Fruit fly (Drosophila melanogaster): ENCODE measurements around the gene ro.

ro gene

dm6 chr3R:26881121-26881895 lies at the start of gene ro, which contains the start of gene T48:
Gene ro, minus strand, starts transcription at chr3R:26881171.
Gene T48, plus strand, starts transcription at chr3R:26881734.
- peak; percentile 56 for TF ChIP-seq luna (GFP tag; optimal IDR thresholded peaks at IDR 0.05)
- no peak for TF ChIP-seq CG17612 (GFP tag; IDR thresholded peaks at IDR 0.05)
- TF ChIP-seq sr (GFP tag; IDR thresholded peaks at IDR 0.05), result peak; percentile 81; the same call in 2 of the 3 replicates
- TF ChIP-seq NC2β (GFP tag; optimal IDR thresholded peaks at IDR 0.05), result peak; percentile 72
- no peak for TF ChIP-seq slou (GFP tag; optimal IDR thresholded peaks at IDR 0.05)
- TF ChIP-seq CG4820 (GFP tag; optimal IDR thresholded peaks at IDR 0.05), result peak; percentile 21
- peak; percentile 54 for TF ChIP-seq CG12071 (GFP tag; optimal IDR thresholded peaks at IDR 0.05)
- no peak for TF ChIP-seq Hand (GFP tag; optimal IDR thresholded peaks at IDR 0.05)
- TF ChIP-seq Sry-δ (GFP tag; optimal IDR thresholded peaks at IDR 0.05), result peak; percentile 99
- peak; percentile 99 for TF ChIP-seq pzg (GFP tag; optimal IDR thresholded peaks at IDR 0.05)
- TF ChIP-seq Nf-YB (GFP tag; optimal IDR thresholded peaks at IDR 0.05), result peak; percentile 94
- TF ChIP-seq lab (GFP tag; optimal IDR thresholded peaks at IDR 0.05), result peak; percentile 67
- peak; percentile 11 for TF ChIP-seq CG17802 (tag; optimal IDR thresholded peaks at IDR 0.05)
- TF ChIP-seq CG2202 (tag; optimal IDR thresholded peaks at IDR 0.05), result no peak
- TF ChIP-seq yki (optimal IDR thresholded peaks at IDR 0.05), result peak; percentile 44
- TF ChIP-seq lola (GFP tag; optimal IDR thresholded peaks at IDR 0.05), result no peak
- TF ChIP-seq CG30403 (GFP tag; optimal IDR thresholded peaks at IDR 0.05), result peak; percentile 51
- TF ChIP-seq Awh (GFP tag; IDR thresholded peaks at IDR 0.05), result no peak
- TF ChIP-seq CG6683 (GFP tag; optimal IDR thresholded peaks at IDR 0.05), result peak; percentile 68
- TF ChIP-seq CG43689 (GFP tag; IDR thresholded peaks at IDR 0.05), result no peak
- TF ChIP-seq CG14965 (GFP tag; optimal IDR thresholded peaks at IDR 0.05; ENCODE audit: borderline replicate concordance), result no peak
- TF ChIP-seq Hr39 (optimal IDR thresholded peaks at IDR 0.05), result no peak
- no peak for TF ChIP-seq CG3281 (GFP tag; optimal IDR thresholded peaks at IDR 0.05)
- 0 out of 3 replicates have a peak, but pooled peaks have one; percentile 58 for TF ChIP-seq CG2199 (GFP tag; IDR thresholded peaks at IDR 0.05)
- TF ChIP-seq Mad (GFP tag; optimal IDR thresholded peaks at IDR 0.05), result peak; percentile 70
- TF ChIP-seq dmrt11E (tag; optimal IDR thresholded peaks at IDR 0.05), result peak; percentile 44
- TF ChIP-seq pb (GFP tag; optimal IDR thresholded peaks at IDR 0.05), result peak; percentile 38
- peak; percentile 33 for TF ChIP-seq fu2 (GFP tag; optimal IDR thresholded peaks at IDR 0.05)
- peak; percentile 55 for TF ChIP-seq gsb-n (tag; optimal IDR thresholded peaks at IDR 0.05)
- TF ChIP-seq Dek (tag; optimal IDR thresholded peaks at IDR 0.05), result peak; percentile 82
- no peak for TF ChIP-seq wek (GFP tag; optimal IDR thresholded peaks at IDR 0.05)
- TF ChIP-seq H15 (GFP tag; IDR thresholded peaks at IDR 0.05), result peak; percentile 36; the same call in 1 of the 3 replicates
- TF ChIP-seq bowl (GFP tag; IDR thresholded peaks at IDR 0.05), result no peak
- no peak for TF ChIP-seq CG10565 (GFP tag; optimal IDR thresholded peaks at IDR 0.05)
- TF ChIP-seq chn (GFP tag; optimal IDR thresholded peaks at IDR 0.05), result peak; percentile 95
- TF ChIP-seq gcm (GFP tag; optimal IDR thresholded peaks at IDR 0.05), result peak; percentile 5
- peak; percentile 7 for TF ChIP-seq D19A (tag; optimal IDR thresholded peaks at IDR 0.05)
- no peak for TF ChIP-seq ro (GFP tag; IDR thresholded peaks at IDR 0.05)
- peak; percentile 32 for TF ChIP-seq Hr3 (GFP tag; optimal IDR thresholded peaks at IDR 0.05)
- peak; percentile 33; the same call in 1 of the 2 replicates for TF ChIP-seq Nf-YA (GFP tag; IDR thresholded peaks at IDR 0.05)
- TF ChIP-seq Ada2b (GFP tag; IDR thresholded peaks at IDR 0.05), result no peak
- TF ChIP-seq ac (GFP tag; optimal IDR thresholded peaks at IDR 0.05), result no peak
- no peak for TF ChIP-seq CG31224 (GFP tag; IDR thresholded peaks at IDR 0.05)
- TF ChIP-seq Side (GFP tag; optimal IDR thresholded peaks at IDR 0.05), result peak; percentile 64
- peak; percentile 56 for TF ChIP-seq Dref (GFP tag; IDR thresholded peaks at IDR 0.05)
- peak; percentile 70 for TF ChIP-seq Rfx (GFP tag; IDR thresholded peaks at IDR 0.05)
- TF ChIP-seq ap (GFP tag; IDR thresholded peaks at IDR 0.05), result no peak
- peak; percentile 76 for TF ChIP-seq CG13287 (GFP tag; IDR thresholded peaks at IDR 0.05; ENCODE audit: partially characterized antibody)
- no peak for TF ChIP-seq CG11093 (GFP tag; IDR thresholded peaks at IDR 0.05)
- peak; percentile 63 for TF ChIP-seq CG17912 (GFP tag; optimal IDR thresholded peaks at IDR 0.05)

All from whole organism, embryonic.